Fruit fly (Drosophila melanogaster) whole organism, embryonic: ENCODE measurements around the gene CG31233.

ENCODE experiments used
- Atf3 ChIP-seq: fragments of 200-800 bp; sonication (Bioruptor generic); optimal IDR thresholded peaks from 3 replicates; lab custom pipeline; 2016; ENCODE audit warnings: missing biosample characterization, missing genetic modification characterization
- Awh ChIP-seq: fragments of 200-800 bp; sonication (Bioruptor generic); IDR thresholded peaks from 2 replicates; pipeline ENCODE4, ENCODE4 v1.3.6; 2022; ENCODE audit warnings: missing biosample characterization, missing genetic modification characterization
- B-H2 ChIP-seq: fragments of 200-800 bp; sonication (Bioruptor generic); optimal IDR thresholded peaks from 2 replicates; lab custom pipeline; 2018; ENCODE audit warnings: missing biosample characterization, mild to moderate bottlenecking, missing genetic modification characterization
- Blimp-1 ChIP-seq: fragments of 200-800 bp; sonication (Bioruptor generic); optimal IDR thresholded peaks from 3 replicates; lab custom pipeline; 2018; ENCODE audit warnings: missing biosample characterization, missing genetic modification characterization, mild to moderate bottlenecking, moderate library complexity, missing genetic modification reagents
- CG10565 ChIP-seq: fragments of 200-800 bp; sonication (Bioruptor generic); optimal IDR thresholded peaks from 3 replicates; lab custom pipeline; 2016; ENCODE audit warnings: missing biosample characterization, mild to moderate bottlenecking, missing genetic modification characterization
- CG11695 ChIP-seq: fragments of 200-800 bp; sonication (Bioruptor generic); IDR thresholded peaks from 3 replicates; pipeline ENCODE4 v1.3.6; 2022; ENCODE audit warnings: missing biosample characterization, missing genetic modification characterization
- CG14014 ChIP-seq: fragments of 200-800 bp; sonication (Bioruptor generic); IDR thresholded peaks from 2 replicates; pipeline ENCODE4 v1.3.6; 2022; ENCODE audit warnings: missing biosample characterization, missing genetic modification characterization
- CG15601 ChIP-seq: fragments of 200-800 bp; sonication (Bioruptor generic); optimal IDR thresholded peaks from 3 replicates; lab custom pipeline; 2019; ENCODE audit warnings: missing biosample characterization, mild to moderate bottlenecking, missing genetic modification characterization, moderate library complexity
- CG17385 ChIP-seq: fragments of 200-800 bp; sonication (Bioruptor generic); optimal IDR thresholded peaks from 3 replicates; lab custom pipeline; 2018; ENCODE audit warnings: missing biosample characterization, mild to moderate bottlenecking, missing genetic modification characterization
- CG2875 ChIP-seq: fragments of 200-800 bp; sonication (Bioruptor generic); optimal IDR thresholded peaks from 2 replicates; lab custom pipeline; 2017; ENCODE audit warnings: missing biosample characterization, mild to moderate bottlenecking, missing genetic modification characterization, missing genetic modification reagents
- CG2889 ChIP-seq: fragments of 200-800 bp; sonication (Bioruptor generic); IDR thresholded peaks from 3 replicates; pipeline ENCODE4 v1.3.6; 2022; ENCODE audit warnings: missing biosample characterization, missing genetic modification characterization
- CG32532 ChIP-seq: fragments of 200-800 bp; sonication (Bioruptor generic); IDR thresholded peaks from 2 replicates; pipeline ENCODE4 v1.3.6; 2022; ENCODE audit warnings: missing biosample characterization, missing genetic modification characterization
- CG32772 ChIP-seq: fragments of 200-800 bp; sonication (Bioruptor generic); IDR thresholded peaks from 2 replicates; pipeline ENCODE4 v1.3.6; 2022; ENCODE audit warnings: missing biosample characterization, missing genetic modification characterization
- CG3407 ChIP-seq: fragments of 200-800 bp; sonication (Bioruptor generic); optimal IDR thresholded peaks from 2 replicates; lab custom pipeline; 2018; ENCODE audit warnings: missing biosample characterization, mild to moderate bottlenecking, missing genetic modification characterization
- CG3726 ChIP-seq: fragments of 200-800 bp; sonication (Bioruptor generic); IDR thresholded peaks from 3 replicates; pipeline ENCODE4, ENCODE4 v1.3.6; 2022; ENCODE audit warnings: missing biosample characterization, missing genetic modification characterization
- CG5180 ChIP-seq: fragments of 200-800 bp; sonication (Bioruptor generic); optimal IDR thresholded peaks from 3 replicates; lab custom pipeline; 2017; ENCODE audit warnings: missing biosample characterization, missing genetic modification characterization, mild to moderate bottlenecking, moderate library complexity, missing genetic modification reagents
- CG6254 ChIP-seq: fragments of 200-800 bp; sonication (Bioruptor generic); optimal IDR thresholded peaks from 3 replicates; lab custom pipeline; 2017; ENCODE audit warnings: mild to moderate bottlenecking, missing biosample characterization, missing genetic modification reagents, missing genetic modification characterization
- CG7372 ChIP-seq: fragments of 200-800 bp; sonication (Bioruptor generic); IDR thresholded peaks from 2 replicates; pipeline ENCODE4 v1.3.6; 2022; ENCODE audit warnings: missing biosample characterization, missing genetic modification characterization
- CG7745 ChIP-seq: fragments of 200-800 bp; sonication (Bioruptor generic); optimal IDR thresholded peaks from 2 replicates; lab custom pipeline; 2018; ENCODE audit warnings: missing biosample characterization, mild to moderate bottlenecking, missing genetic modification characterization, moderate library complexity
- CG7928 ChIP-seq: fragments of 200-800 bp; sonication (Bioruptor generic); optimal IDR thresholded peaks from 2 replicates; lab custom pipeline; 2017; ENCODE audit warnings: missing biosample characterization, mild to moderate bottlenecking, missing genetic modification characterization
- CG8089 ChIP-seq: fragments of 200-800 bp; sonication (Bioruptor generic); optimal IDR thresholded peaks from 3 replicates; lab custom pipeline; 2016; ENCODE audit warnings: missing biosample characterization, missing genetic modification characterization
- CG8290 ChIP-seq, 3 experiments: fragments of 200-800 bp; sonication (Bioruptor generic); optimal IDR thresholded peaks; 2 replicates each; lab custom pipeline; 2016 to 2019; ENCODE audit warnings: missing biosample characterization in 3 of 3, missing genetic modification characterization in 3 of 3, mild to moderate bottlenecking in 2 of 3, moderate library complexity in 1 of 3
- D ChIP-seq, 2 experiments: fragments of 200-800 bp in 1 of 2; fragments of >200 bp in 1 of 2; sonication (Bioruptor generic) in 1 of 2; optimal IDR thresholded peaks; 2 replicates in 1 of 2; 3 replicates in 1 of 2; lab custom pipeline; 2017; ENCODE audit warnings: mild to moderate bottlenecking in 1 of 2, missing biosample characterization in 1 of 2, missing genetic modification characterization in 1 of 2, missing genetic modification reagents in 1 of 2
- ERR ChIP-seq: fragments of 200-800 bp; sonication (Bioruptor generic); optimal IDR thresholded peaks from 2 replicates; lab custom pipeline; 2016; ENCODE audit warnings: missing biosample characterization, missing genetic modification characterization
- Hr39 ChIP-seq: fragments of >200 bp; optimal IDR thresholded peaks from 2 replicates; lab custom pipeline; 2017
- Pdp1 ChIP-seq, 2 experiments: fragments of 200-800 bp; sonication (Bioruptor generic); optimal IDR thresholded peaks; 3 replicates each; lab custom pipeline; 2016; ENCODE audit warnings: missing biosample characterization in 2 of 2, missing genetic modification characterization in 2 of 2, mild to moderate bottlenecking in 1 of 2, moderate library complexity in 1 of 2
- Side ChIP-seq: fragments of 200-800 bp; sonication (Bioruptor generic); optimal IDR thresholded peaks from 2 replicates; lab custom pipeline; 2016; ENCODE audit warnings: missing biosample characterization, missing genetic modification characterization
- Sin3A ChIP-seq: fragments of >200 bp; optimal IDR thresholded peaks from 2 replicates; lab custom pipeline; 2018
- Taf1 ChIP-seq: fragments of 200-800 bp; sonication (Bioruptor generic); IDR thresholded peaks from 2 replicates; pipeline ENCODE4 v1.3.6; 2022; ENCODE audit warnings: missing biosample characterization, missing genetic modification characterization
- Vsx1 ChIP-seq: fragments of 200-800 bp; sonication (Bioruptor generic); optimal IDR thresholded peaks from 2 replicates; lab custom pipeline; 2017; ENCODE audit warnings: missing biosample characterization, mild to moderate bottlenecking, missing genetic modification characterization, missing genetic modification reagents
- Xbp1 ChIP-seq: fragments of 200-800 bp; sonication (Bioruptor generic); optimal IDR thresholded peaks from 3 replicates; lab custom pipeline; 2016; ENCODE audit warnings: missing biosample characterization, mild to moderate bottlenecking, missing genetic modification characterization
- bcd ChIP-seq: fragments of 200-800 bp; sonication (Bioruptor generic); optimal IDR thresholded peaks from 2 replicates; lab custom pipeline; 2017; ENCODE audit warnings: missing biosample characterization, mild to moderate bottlenecking, missing genetic modification characterization
- bsh ChIP-seq, 2 experiments: fragments of 200-800 bp; sonication (Bioruptor generic); optimal IDR thresholded peaks; 2 replicates each; lab custom pipeline; 2017 to 2018; ENCODE audit warnings: mild to moderate bottlenecking in 2 of 2, missing biosample characterization in 2 of 2, missing genetic modification characterization in 2 of 2, moderate library complexity in 1 of 2
- chn ChIP-seq: fragments of 200-800 bp; sonication (Bioruptor generic); optimal IDR thresholded peaks from 2 replicates; lab custom pipeline; 2016; ENCODE audit warnings: missing biosample characterization, missing genetic modification characterization
- crc ChIP-seq: fragments of 200-800 bp; sonication (Bioruptor generic); optimal IDR thresholded peaks from 2 replicates; lab custom pipeline; 2016; ENCODE audit warnings: missing biosample characterization, missing genetic modification characterization
- crol ChIP-seq: fragments of 200-800 bp; sonication (Bioruptor generic); IDR thresholded peaks from 2 replicates; pipeline ENCODE4 v1.3.6; 2022; ENCODE audit warnings: missing biosample characterization, missing genetic modification characterization
- esg ChIP-seq: fragments of 200-800 bp; sonication (Bioruptor generic); conservative IDR thresholded peaks from 2 replicates; pipeline ENCODE4 v1.3.6; 2022; ENCODE audit warnings: missing biosample characterization, missing genetic modification characterization
- grn ChIP-seq: fragments of 200-800 bp; sonication (Bioruptor generic); optimal IDR thresholded peaks from 3 replicates; lab custom pipeline; 2017; ENCODE audit warnings: missing biosample characterization, missing genetic modification characterization
- klu ChIP-seq: fragments of 200-800 bp; sonication (Bioruptor generic); IDR thresholded peaks from 2 replicates; pipeline ENCODE4 v1.3.6; 2022; ENCODE audit warnings: missing biosample characterization, missing genetic modification characterization
- lmd ChIP-seq: fragments of 200-800 bp; sonication (Bioruptor generic); IDR thresholded peaks from 2 replicates; pipeline ENCODE4 v1.3.6; 2022; ENCODE audit warnings: missing biosample characterization, missing genetic modification characterization
- nerfin-2 ChIP-seq: fragments of 200-800 bp; sonication (Bioruptor generic); IDR thresholded peaks from 2 replicates; pipeline ENCODE4 v1.3.6; 2022; ENCODE audit warnings: missing biosample characterization, missing genetic modification characterization; ENCODE audit not compliant: partially characterized antibody
- pan ChIP-seq, 4 experiments: fragments of >200 bp in 3 of 4; fragments of 200-800 bp in 1 of 4; sonication (Bioruptor generic) in 1 of 4; optimal IDR thresholded peaks in 3 of 4; IDR thresholded peaks in 1 of 4; 2 replicates each; pipeline versions ENCODE4 v1.3.6 to Lab custom; 2017 to 2022; ENCODE audit warnings: missing biosample characterization in 2 of 4, missing genetic modification characterization in 2 of 4, mixed read lengths in 1 of 4
- pb ChIP-seq: fragments of 200-800 bp; sonication (Bioruptor generic); optimal IDR thresholded peaks from 3 replicates; lab custom pipeline; 2016; ENCODE audit warnings: missing biosample characterization, missing genetic modification characterization
- pros ChIP-seq: fragments of 200-800 bp; sonication (Bioruptor generic); optimal IDR thresholded peaks from 3 replicates; lab custom pipeline; 2019; ENCODE audit warnings: missing biosample characterization, mild to moderate bottlenecking, missing genetic modification characterization, moderate library complexity
- pzg ChIP-seq: fragments of 200-800 bp; sonication (Bioruptor generic); optimal IDR thresholded peaks from 3 replicates; lab custom pipeline; 2018; ENCODE audit warnings: missing biosample characterization, mild to moderate bottlenecking, missing genetic modification characterization, moderate library complexity
- sens ChIP-seq: fragments of 200-800 bp; sonication (Bioruptor generic); peaks from one replicate; lab custom pipeline; 2016; ENCODE audit warnings: missing biosample characterization, missing genetic modification characterization
- slou ChIP-seq: fragments of 200-800 bp; sonication (Bioruptor generic); optimal IDR thresholded peaks from 3 replicates; lab custom pipeline; 2016; ENCODE audit warnings: missing biosample characterization, missing genetic modification characterization
- sna ChIP-seq: fragments of 200-800 bp; sonication (Bioruptor generic); IDR thresholded peaks from 2 replicates; pipeline ENCODE4 v1.3.6; 2022; ENCODE audit warnings: missing biosample characterization, missing genetic modification characterization; ENCODE audit not compliant: partially characterized antibody
- sqz ChIP-seq: fragments of 200-800 bp; sonication (Bioruptor generic); optimal IDR thresholded peaks from 3 replicates; lab custom pipeline; 2018; ENCODE audit warnings: missing biosample characterization, mild to moderate bottlenecking, missing genetic modification characterization

The CG31233 gene

dm6 chr3R:21700458-21700857 lies 49.2 kb upstream of the CG31233 start (continued):
- no peak for TF ChIP-seq CG3407 (GFP tag; lab: Kevin White, UChicago)
- TF ChIP-seq esg (GFP tag; lab: Robert Waterston, UW), result no peak
- no peak for TF ChIP-seq Hr39 (lab: Kevin White, UChicago)
- TF ChIP-seq pan (optimal IDR thresholded peaks at IDR 0.05; lab: Kevin White, UChicago), result no peak
- TF ChIP-seq pan (GFP tag; optimal IDR thresholded peaks at IDR 0.05 in 1 of 2, IDR thresholded peaks at IDR 0.05 in 1 of 2), result peak in 1 of 2 experiments; percentile 8
- TF ChIP-seq CG7372 (GFP tag; lab: Robert Waterston, UW), result no peak
- no peak for TF ChIP-seq CG5180 (GFP tag; lab: Kevin White, UChicago)
- no peak for TF ChIP-seq CG7928
- no peak for TF ChIP-seq CG32532 (GFP tag; lab: Robert Waterston, UW)
- no peak for TF ChIP-seq CG2875
- peak; percentile 93 for TF ChIP-seq Blimp-1 (GFP tag; lab: Kevin White, UChicago)
- TF ChIP-seq CG32772 (GFP tag; lab: Robert Waterston, UW), result no peak
- no peak for TF ChIP-seq Side (GFP tag; lab: Kevin White, UChicago)
- no peak for TF ChIP-seq grn
- no peak for TF ChIP-seq CG2889

- TF ChIP-seq Awh (GFP tag; lab: Robert Waterston, UW), result no peak
- no peak for TF ChIP-seq pb (GFP tag; lab: Kevin White, UChicago)
- no peak for TF ChIP-seq D (optimal IDR thresholded peaks at IDR 0.05; lab: Kevin White, UChicago)
- no peak for TF ChIP-seq D (GFP tag; optimal IDR thresholded peaks at IDR 0.05; lab: Kevin White, UChicago)
- peak; percentile 12 for TF ChIP-seq CG15601 (tag; lab: Kevin White, UChicago)
- TF ChIP-seq nerfin-2 (GFP tag; lab: Robert Waterston, UW), result no peak
- no peak for TF ChIP-seq CG10565
- peak; percentile 79 for TF ChIP-seq crol (GFP tag; lab: Robert Waterston, UW)
- TF ChIP-seq Pdp1 (GFP tag; optimal IDR thresholded peaks at IDR 0.05; lab: Kevin White, UChicago), result no peak
- no peak for TF ChIP-seq CG7372 (GFP tag; lab: Robert Waterston, UW)
- TF ChIP-seq Sin3A (lab: Kevin White, UChicago), result no peak
- TF ChIP-seq pros, result no peak
- TF ChIP-seq sna, result no peak
- no peak for TF ChIP-seq chn (GFP tag; lab: Kevin White, UChicago)
- no peak for TF ChIP-seq CG11695 (GFP tag; lab: Robert Waterston, UW)
- peak; percentile 70 for TF ChIP-seq Blimp-1 (GFP tag; lab: Kevin White, UChicago)
- peak; percentile 8 for TF ChIP-seq sqz
- no peak for TF ChIP-seq sens (GFP tag; lab: Kevin White, UChicago)
Observed at dm6 chr3R:21701529-21701928, 48.1 kb upstream of the CG31233 start.

- TF ChIP-seq B-H2 (GFP tag; lab: Kevin White, UChicago) (no peak), lmd (GFP tag; lab: Robert Waterston, UW) (no peak), pzg (GFP tag; lab: Kevin White, UChicago) (no peak), CG8290 (GFP tag; optimal IDR thresholded peaks at IDR 0.05; lab: Kevin White, UChicago) (no peak), CG8290 (tag; optimal IDR thresholded peaks at IDR 0.05; lab: Kevin White, UChicago) (no peak), crc (no peak), CG17385 (peak; percentile 13), Atf3 (no peak), slou (GFP tag; lab: Kevin White, UChicago) (no peak), CG7745 (no peak), Xbp1 (GFP tag; lab: Kevin White, UChicago) (peak; percentile 17), bsh (GFP tag; optimal IDR thresholded peaks at IDR 0.05; lab: Kevin White, UChicago) (peak in 1 of 2 experiments; percentile 6), Taf1 (no peak), CG8089 (GFP tag; lab: Kevin White, UChicago) (no peak), Vsx1 (GFP tag; lab: Kevin White, UChicago) (no peak), bcd (GFP tag; lab: Kevin White, UChicago) (peak; percentile 0), CG14014 (GFP tag; lab: Robert Waterston, UW) (no peak), CG3726 (GFP tag; lab: Robert Waterston, UW) (no peak), ERR (no peak), klu (GFP tag; lab: Robert Waterston, UW) (no peak), CG6254 (GFP tag; lab: Kevin White, UChicago) (no peak)
Observed at dm6 chr3R:21703346-21703745, 46.3 kb upstream of the CG31233 start.
